Fruit fly (Drosophila melanogaster) S2 (cell line): ENCODE results near the gene CG6980.

Experiments used
- CG8478 ChIP-seq: fragments of >200 bp; optimal IDR thresholded peaks from 2 replicates; lab custom pipeline; 2018
- CTCF ChIP-seq, 2 experiments: fragments of >200 bp; optimal IDR thresholded peaks; 2 replicates each; lab custom pipeline; 2018

dm6 chr3R:24771273-24772231 lies 35.9 kb upstream of the CG6980 start, which contains the start of gene CG42331:
- TF ChIP-seq CG8478 (no peak), CTCF (optimal IDR thresholded peaks at IDR 0.05; lab: Kevin White, UChicago) (no peak)
